Worm (Caenorhabditis elegans): Measurements from ENCODE around the gene Y116A8C.40.

Y116A8C.40 gene

ce11 chrIV:17150871-17151270 lies at the start of gene Y116A8C.40:
Gene Y116A8C.40 (minus strand): TSS chrIV:17150971.
- TF ChIP-seq cog-1 (tag; optimal IDR thresholded peaks at IDR 0.05) (no peak), klf-2 (GFP tag; conservative IDR thresholded peaks at IDR 0.05) (no peak), T22C8.4 (GFP tag; IDR thresholded peaks at IDR 0.05) (no peak), med-1 (GFP tag; optimal IDR thresholded peaks at IDR 0.05; ENCODE audit: insufficient read depth) (no peak), ref-1 (GFP tag; conservative IDR thresholded peaks at IDR 0.05) (no peak), ztf-23 (GFP tag; IDR thresholded peaks at IDR 0.05) (no peak), tab-1 (GFP tag; IDR thresholded peaks at IDR 0.05) (no peak), flt-1 (GFP tag; IDR thresholded peaks at IDR 0.05) (no peak), ztf-29 (GFP tag; IDR thresholded peaks at IDR 0.05) (no peak)

DNA sequence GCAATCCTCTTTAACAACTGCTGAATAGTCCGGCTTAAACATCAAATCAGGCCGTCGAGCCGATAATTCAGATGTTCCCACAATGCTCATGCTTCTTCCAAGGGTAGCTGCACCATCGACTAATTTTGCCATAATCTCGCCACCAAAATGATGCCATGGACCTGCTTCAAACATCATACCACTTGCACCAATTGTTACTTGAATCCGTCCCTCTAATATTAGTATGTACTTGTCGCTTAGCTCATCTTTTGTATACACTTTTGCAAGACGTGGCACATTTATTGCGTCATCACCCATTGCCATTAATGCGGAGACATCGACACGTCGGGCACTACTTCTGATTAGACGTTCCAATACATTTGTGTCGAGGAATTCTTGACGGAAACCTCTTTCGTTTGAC lies 48.9 kb upstream of the Y116A8C.40 start:
- no peak for TF ChIP-seq flt-1 (GFP tag; IDR thresholded peaks at IDR 0.05)
- TF ChIP-seq med-1 (GFP tag; optimal IDR thresholded peaks at IDR 0.05; ENCODE audit: insufficient read depth): no peak
- no peak for TF ChIP-seq tab-1 (GFP tag; IDR thresholded peaks at IDR 0.05)
- no peak for TF ChIP-seq T22C8.4 (GFP tag; IDR thresholded peaks at IDR 0.05)

DNA sequence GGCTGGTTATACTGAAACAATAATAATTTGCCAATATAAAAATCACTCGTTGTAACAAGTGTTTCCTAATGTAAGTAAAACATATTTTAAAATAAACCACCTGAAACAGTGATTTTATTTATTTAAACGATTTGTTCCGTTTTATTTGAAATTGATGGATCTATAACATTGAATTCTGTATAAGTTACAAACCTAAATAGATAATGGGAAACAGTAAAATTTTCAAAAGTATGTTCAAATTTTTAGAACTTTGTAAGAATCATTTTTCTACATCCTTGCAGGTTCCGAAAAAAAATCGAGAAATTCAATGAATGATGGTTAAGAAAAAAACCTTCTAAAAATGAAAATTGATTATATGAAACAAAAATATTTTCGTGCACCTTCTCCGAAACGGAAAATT lies 42.7 kb upstream of the Y116A8C.40 start:
- TF ChIP-seq ztf-29 (GFP tag; IDR thresholded peaks at IDR 0.05): no peak
- TF ChIP-seq klf-2 (GFP tag; conservative IDR thresholded peaks at IDR 0.05): no peak

- TF ChIP-seq T22C8.4 (GFP tag; IDR thresholded peaks at IDR 0.05): no peak
- no peak for TF ChIP-seq ztf-23 (GFP tag; IDR thresholded peaks at IDR 0.05)
- no peak for TF ChIP-seq flt-1 (GFP tag; IDR thresholded peaks at IDR 0.05)
- no peak for TF ChIP-seq tab-1 (GFP tag; IDR thresholded peaks at IDR 0.05)
- no peak for TF ChIP-seq cog-1 (tag; optimal IDR thresholded peaks at IDR 0.05)
- TF ChIP-seq ztf-29 (GFP tag; IDR thresholded peaks at IDR 0.05): no peak
- no peak for TF ChIP-seq med-1 (GFP tag; optimal IDR thresholded peaks at IDR 0.05; ENCODE audit: insufficient read depth)
- TF ChIP-seq ref-1 (GFP tag; conservative IDR thresholded peaks at IDR 0.05): no peak
- TF ChIP-seq klf-2 (GFP tag; conservative IDR thresholded peaks at IDR 0.05): no peak
These were observed 41.0 kb upstream of the Y116A8C.40 start, which contains the start of gene flp-17 for ce11 chrIV:17191791-17192190. Gene flp-17 (minus strand): TSS chrIV:17191891.

DNA sequence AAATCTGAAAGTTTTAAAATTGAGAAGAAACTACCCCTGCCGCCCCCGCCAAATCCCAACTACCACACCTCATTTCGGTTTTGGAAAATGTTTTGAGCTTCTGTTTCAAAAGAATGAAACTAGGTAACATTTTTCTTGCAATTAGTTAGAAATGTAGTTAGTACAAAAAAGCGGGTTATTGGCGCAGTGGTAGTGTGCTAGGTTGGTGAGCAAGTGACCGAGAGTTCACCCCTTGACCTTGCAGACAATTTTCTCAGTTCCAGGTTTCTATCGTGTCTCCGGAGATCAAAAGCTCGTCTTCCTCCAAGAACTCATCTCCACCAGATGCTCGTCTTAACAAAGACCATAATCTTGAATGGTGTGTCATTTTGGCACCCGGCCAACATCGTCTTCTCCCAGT lies 38.4 kb upstream of the Y116A8C.40 start:
- no peak for TF ChIP-seq klf-2 (GFP tag; conservative IDR thresholded peaks at IDR 0.05)
- no peak for TF ChIP-seq ztf-23 (GFP tag; IDR thresholded peaks at IDR 0.05)
- TF ChIP-seq cog-1 (tag; optimal IDR thresholded peaks at IDR 0.05): no peak
- TF ChIP-seq ref-1 (GFP tag; conservative IDR thresholded peaks at IDR 0.05): no peak
- no peak for TF ChIP-seq flt-1 (GFP tag; IDR thresholded peaks at IDR 0.05)
- no peak for TF ChIP-seq med-1 (GFP tag; optimal IDR thresholded peaks at IDR 0.05; ENCODE audit: insufficient read depth)
- TF ChIP-seq ztf-29 (GFP tag; IDR thresholded peaks at IDR 0.05): no peak
- no peak for TF ChIP-seq T22C8.4 (GFP tag; IDR thresholded peaks at IDR 0.05)
- no peak for TF ChIP-seq tab-1 (GFP tag; IDR thresholded peaks at IDR 0.05)

DNA sequence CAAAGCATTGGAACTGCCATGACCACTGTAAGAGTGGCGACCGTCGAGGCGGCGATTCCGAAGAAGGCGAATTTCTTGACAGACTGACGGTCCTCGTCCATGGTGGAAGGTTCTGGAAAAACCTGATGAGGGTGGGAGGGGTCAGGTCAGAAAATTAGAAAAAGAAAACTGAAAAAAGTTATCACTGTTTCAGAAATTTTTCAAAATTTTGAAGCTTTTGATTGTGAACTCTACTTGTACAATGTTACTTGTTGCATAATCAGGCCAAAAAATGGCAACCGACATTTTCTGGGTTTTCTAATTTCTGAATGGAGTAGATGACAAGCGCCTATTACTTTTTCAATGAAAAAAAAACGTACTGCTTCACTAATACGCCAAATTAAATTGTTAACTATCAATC lies 32.9 kb upstream of the Y116A8C.40 start, which contains the start of gene col-138:
Gene col-138, minus strand, starts transcription at position 101 of the 400 bp plus-strand sequence.
- TF ChIP-seq klf-2 (GFP tag; conservative IDR thresholded peaks at IDR 0.05): no peak
- TF ChIP-seq ref-1 (GFP tag; conservative IDR thresholded peaks at IDR 0.05): no peak
- no peak for TF ChIP-seq ztf-23 (GFP tag; IDR thresholded peaks at IDR 0.05)
- no peak for TF ChIP-seq cog-1 (tag; optimal IDR thresholded peaks at IDR 0.05)
- no peak for TF ChIP-seq tab-1 (GFP tag; IDR thresholded peaks at IDR 0.05)
- TF ChIP-seq flt-1 (GFP tag; IDR thresholded peaks at IDR 0.05): no peak
- TF ChIP-seq ztf-29 (GFP tag; IDR thresholded peaks at IDR 0.05): no peak
- TF ChIP-seq med-1 (GFP tag; optimal IDR thresholded peaks at IDR 0.05; ENCODE audit: insufficient read depth): no peak
- no peak for TF ChIP-seq T22C8.4 (GFP tag; IDR thresholded peaks at IDR 0.05)

DNA sequence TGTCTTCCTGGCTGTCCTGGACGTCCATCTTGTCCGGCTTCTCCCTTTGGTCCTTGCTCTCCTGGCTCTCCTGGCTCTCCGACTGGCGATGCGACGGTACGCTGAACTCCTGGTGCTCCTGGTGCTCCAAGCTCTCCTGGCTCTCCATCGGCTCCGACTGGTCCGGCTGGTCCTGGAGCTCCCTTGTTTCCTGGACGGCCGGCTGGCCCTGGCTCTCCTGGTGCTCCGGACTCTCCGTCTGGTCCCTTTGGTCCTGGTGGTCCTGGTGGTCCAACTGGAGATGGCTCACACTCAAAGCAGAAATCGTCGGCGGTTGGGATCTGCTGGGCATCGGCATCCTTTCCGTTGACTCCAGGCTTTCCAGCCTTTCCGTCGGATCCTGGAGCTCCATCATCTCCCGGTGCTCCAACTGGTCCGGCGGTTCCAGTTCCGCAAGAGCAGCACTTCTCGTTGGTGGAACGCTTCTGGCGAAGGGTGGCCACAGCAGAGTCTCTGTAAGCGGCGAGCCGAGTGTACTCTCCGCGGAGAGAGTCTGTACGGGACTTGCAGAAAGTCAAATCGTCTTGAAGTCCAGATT lies 32.3 kb upstream of the Y116A8C.40 start:
- TF ChIP-seq klf-2 (GFP tag; conservative IDR thresholded peaks at IDR 0.05): no peak
- TF ChIP-seq cog-1 (tag; optimal IDR thresholded peaks at IDR 0.05): no peak
- no peak for TF ChIP-seq ztf-29 (GFP tag; IDR thresholded peaks at IDR 0.05)
- no peak for TF ChIP-seq flt-1 (GFP tag; IDR thresholded peaks at IDR 0.05)
- TF ChIP-seq tab-1 (GFP tag; IDR thresholded peaks at IDR 0.05): no peak
- TF ChIP-seq ztf-23 (GFP tag; IDR thresholded peaks at IDR 0.05): no peak
- TF ChIP-seq T22C8.4 (GFP tag; IDR thresholded peaks at IDR 0.05): no peak
- no peak for TF ChIP-seq ref-1 (GFP tag; conservative IDR thresholded peaks at IDR 0.05)
- TF ChIP-seq med-1 (GFP tag; optimal IDR thresholded peaks at IDR 0.05; ENCODE audit: insufficient read depth): no peak

- TF ChIP-seq flt-1 (GFP tag; IDR thresholded peaks at IDR 0.05) (no peak), ztf-29 (GFP tag; IDR thresholded peaks at IDR 0.05) (no peak), med-1 (GFP tag; optimal IDR thresholded peaks at IDR 0.05; ENCODE audit: insufficient read depth) (no peak), klf-2 (GFP tag; conservative IDR thresholded peaks at IDR 0.05) (no peak), tab-1 (GFP tag; IDR thresholded peaks at IDR 0.05) (no peak), cog-1 (tag; optimal IDR thresholded peaks at IDR 0.05) (no peak), T22C8.4 (GFP tag; IDR thresholded peaks at IDR 0.05) (no peak), ztf-23 (GFP tag; IDR thresholded peaks at IDR 0.05) (no peak), ref-1 (GFP tag; conservative IDR thresholded peaks at IDR 0.05) (no peak)
These were observed 28.8 kb upstream of the Y116A8C.40 start for ce11 chrIV:17179565-17179964.

ce11 chrIV:17179071-17179470 lies 28.3 kb upstream of the Y116A8C.40 start:
- no peak for TF ChIP-seq ztf-23 (GFP tag; IDR thresholded peaks at IDR 0.05)
- no peak for TF ChIP-seq tab-1 (GFP tag; IDR thresholded peaks at IDR 0.05)
- TF ChIP-seq flt-1 (GFP tag; IDR thresholded peaks at IDR 0.05): no peak
- no peak for TF ChIP-seq ztf-29 (GFP tag; IDR thresholded peaks at IDR 0.05)
- TF ChIP-seq ref-1 (GFP tag; conservative IDR thresholded peaks at IDR 0.05): no peak

DNA sequence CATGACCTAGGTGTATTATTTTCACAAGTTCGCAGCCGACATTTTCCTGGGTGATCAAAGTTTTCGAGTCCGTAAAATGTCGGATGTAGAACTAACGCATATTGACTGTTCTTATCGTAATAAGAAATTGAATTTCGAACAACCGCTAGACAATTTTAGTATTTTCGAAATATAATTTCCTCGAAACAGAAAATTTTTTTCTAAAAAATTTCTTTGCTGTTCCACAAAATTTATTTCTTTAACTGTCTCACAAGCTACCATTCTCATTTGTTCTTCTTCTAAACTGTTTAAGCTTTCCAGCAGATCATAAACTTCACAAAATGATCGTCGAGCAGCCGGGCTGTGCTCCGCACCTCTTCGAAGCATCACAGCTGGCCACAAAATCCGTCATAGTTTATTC lies 25.4 kb upstream of the Y116A8C.40 start, which contains the start of gene C52D10.3:
Gene C52D10.3, plus strand, starts transcription at position 301 of the 400 bp plus-strand sequence.
- TF ChIP-seq ztf-23 (GFP tag; IDR thresholded peaks at IDR 0.05): no peak
- no peak for TF ChIP-seq flt-1 (GFP tag; IDR thresholded peaks at IDR 0.05)
- TF ChIP-seq T22C8.4 (GFP tag; IDR thresholded peaks at IDR 0.05): no peak
- no peak for TF ChIP-seq ztf-29 (GFP tag; IDR thresholded peaks at IDR 0.05)
- no peak for TF ChIP-seq med-1 (GFP tag; optimal IDR thresholded peaks at IDR 0.05; ENCODE audit: insufficient read depth)
- no peak for TF ChIP-seq klf-2 (GFP tag; conservative IDR thresholded peaks at IDR 0.05)
- no peak for TF ChIP-seq ref-1 (GFP tag; conservative IDR thresholded peaks at IDR 0.05)
- TF ChIP-seq tab-1 (GFP tag; IDR thresholded peaks at IDR 0.05): no peak
- no peak for TF ChIP-seq cog-1 (tag; optimal IDR thresholded peaks at IDR 0.05)
